Fruit fly (Drosophila melanogaster): ENCODE results near the gene TpnC73F.

- TF ChIP-seq CTCF (optimal IDR thresholded peaks at IDR 0.05) (no peak), CG8478 (optimal IDR thresholded peaks at IDR 0.05) (no peak)
Observed at dm6 chr3L:17077273-17077672, 31.4 kb downstream of the TpnC73F start.

Data from S2 (cell line).